Worm (Caenorhabditis elegans) whole organism, young adult: ENCODE data around the gene K06G5.1.

ENCODE experiments used
- B0035.1 ChIP-seq: sonication (generic microtip); optimal IDR thresholded peaks from 2 replicates; lab custom pipeline; 2016; ENCODE audit warnings: missing genetic modification characterization, mild to moderate bottlenecking, missing compliant biosample characterization, missing genotype, missing genetic modification reagents
- B0261.1 ChIP-seq: sonication (generic microtip); optimal IDR thresholded peaks from 2 replicates; lab custom pipeline; 2016; ENCODE audit warnings: mild to moderate bottlenecking, missing genetic modification characterization, moderate library complexity, missing compliant biosample characterization
- C06A6.2 ChIP-seq: fragments of 200-800 bp; sonication (Bioruptor generic); conservative IDR thresholded peaks from 2 replicates; pipeline ENCODE4 v1.3.6; 2022; ENCODE audit warnings: missing genetic modification characterization, missing compliant biosample characterization
- F23B12.7 ChIP-seq: sonication (generic microtip); optimal IDR thresholded peaks from 2 replicates; lab custom pipeline; 2017; ENCODE audit warnings: missing genetic modification characterization, mild to moderate bottlenecking, missing compliant biosample characterization, antibody characterized with exemption, moderate library complexity; ENCODE audit not compliant: insufficient read depth
- F39B2.1 ChIP-seq: fragments of 200-800 bp; sonication (Bioruptor generic); IDR thresholded peaks from 2 replicates; pipeline ENCODE4 v1.3.6; 2022; ENCODE audit warnings: missing genetic modification reagents, missing genetic modification characterization, missing compliant biosample characterization
- F49E8.2 ChIP-seq: sonication (generic microtip); optimal IDR thresholded peaks from 3 replicates; lab custom pipeline; 2017; ENCODE audit warnings: missing genetic modification characterization, mild to moderate bottlenecking, missing compliant biosample characterization, antibody characterized with exemption, moderate library complexity; ENCODE audit not compliant: insufficient read depth
- F57C9.4 ChIP-seq: sonication (generic microtip); optimal IDR thresholded peaks from 2 replicates; lab custom pipeline; 2017; ENCODE audit warnings: mild to moderate bottlenecking, missing genetic modification characterization, missing compliant biosample characterization
- K12H6.12 ChIP-seq: fragments of 200-800 bp; sonication (Bioruptor generic); optimal IDR thresholded peaks from 2 replicates; lab custom pipeline; 2018; ENCODE audit warnings: mild to moderate bottlenecking, missing genetic modification characterization, missing compliant biosample characterization
- T07F8.4 ChIP-seq: sonication (generic microtip); optimal IDR thresholded peaks from 2 replicates; lab custom pipeline; 2016; ENCODE audit warnings: mild to moderate bottlenecking, missing genetic modification characterization, moderate library complexity, missing compliant biosample characterization
- Y56A3A.18 ChIP-seq: fragments of 200-800 bp; sonication (Bioruptor generic); IDR thresholded peaks from 2 replicates; pipeline ENCODE4 v1.3.6; 2022; ENCODE audit warnings: missing genetic modification reagents, missing genetic modification characterization, missing compliant biosample characterization
- Y67H2A.10 ChIP-seq: fragments of 200-800 bp; sonication (Bioruptor generic); conservative IDR thresholded peaks from 2 replicates; pipeline ENCODE4 v1.3.6; 2022; ENCODE audit warnings: missing genetic modification reagents, missing genetic modification characterization, missing compliant biosample characterization
- ZK185.1 ChIP-seq: sonication (generic microtip); optimal IDR thresholded peaks from 2 replicates; lab custom pipeline; 2016; ENCODE audit warnings: mild to moderate bottlenecking, missing genetic modification characterization, missing compliant biosample characterization; ENCODE audit not compliant: poor library complexity, severe bottlenecking
- attf-5 ChIP-seq: fragments of 200-800 bp; sonication (Bioruptor generic); optimal IDR thresholded peaks from 2 replicates; lab custom pipeline; 2018; ENCODE audit warnings: mild to moderate bottlenecking, missing genetic modification characterization, missing compliant biosample characterization
- bed-1 ChIP-seq: fragments of 200-800 bp; sonication (Bioruptor generic); IDR thresholded peaks from 2 replicates; pipeline ENCODE4 v1.3.6; 2022; ENCODE audit warnings: missing genetic modification reagents, missing genetic modification characterization, missing compliant biosample characterization
- ccch-3 ChIP-seq: fragments of 200-800 bp; sonication (Bioruptor generic); optimal IDR thresholded peaks from 2 replicates; lab custom pipeline; 2018; ENCODE audit warnings: mild to moderate bottlenecking, missing genetic modification characterization, missing compliant biosample characterization
- cebp-1 ChIP-seq, 2 experiments: fragments of 200-800 bp in 1 of 2; sonication (Bioruptor generic) in 1 of 2; sonication (generic microtip) in 1 of 2; IDR thresholded peaks in 1 of 2; optimal IDR thresholded peaks in 1 of 2; 2 replicates each; pipeline versions ENCODE4 v1.3.6 to Lab custom; 2017 to 2022; ENCODE audit warnings: missing compliant biosample characterization in 2 of 2, missing genetic modification characterization in 2 of 2, mild to moderate bottlenecking in 1 of 2, missing genetic modification reagents in 1 of 2, moderate library complexity in 1 of 2
- ceh-27 ChIP-seq: fragments of 200-800 bp; sonication (Bioruptor generic); optimal IDR thresholded peaks from 2 replicates; lab custom pipeline; 2018; ENCODE audit warnings: mild to moderate bottlenecking, missing genetic modification characterization, moderate library complexity, missing compliant biosample characterization
- chd-7 ChIP-seq: sonication (generic microtip); optimal IDR thresholded peaks from 2 replicates; lab custom pipeline; 2016; ENCODE audit warnings: mild to moderate bottlenecking, missing genetic modification characterization, moderate library complexity, missing compliant biosample characterization
- die-1 ChIP-seq: sonication (generic microtip); optimal IDR thresholded peaks from 2 replicates; lab custom pipeline; 2016; ENCODE audit warnings: missing genotype, mild to moderate bottlenecking, missing genetic modification characterization, missing compliant biosample characterization
- efl-1 ChIP-seq: fragments of 150-350 bp; optimal IDR thresholded peaks from 2 replicates; lab custom pipeline; 2014; ENCODE audit warnings: missing biosample characterization, missing genetic modification reagents, missing genetic modification characterization
- egl-18 ChIP-seq: fragments of 200-800 bp; sonication (Bioruptor generic); IDR thresholded peaks from 2 replicates; pipeline ENCODE4 v1.3.6; 2022; ENCODE audit warnings: missing genetic modification reagents, missing genetic modification characterization, missing compliant biosample characterization
- egrh-3 ChIP-seq: fragments of 200-800 bp; sonication (Bioruptor generic); IDR thresholded peaks from 2 replicates; pipeline ENCODE4 v1.3.6; 2022; ENCODE audit warnings: missing genetic modification reagents, missing genetic modification characterization, missing compliant biosample characterization
- ets-4 ChIP-seq: fragments of 200-800 bp; sonication (Bioruptor generic); optimal IDR thresholded peaks from 2 replicates; lab custom pipeline; 2018; ENCODE audit warnings: mild to moderate bottlenecking, missing genetic modification characterization, missing compliant biosample characterization
- gei-17 ChIP-seq: fragments of 200-800 bp; sonication (Bioruptor generic); optimal IDR thresholded peaks from 2 replicates; lab custom pipeline; 2018; ENCODE audit warnings: mild to moderate bottlenecking, missing genetic modification characterization, missing compliant biosample characterization
- hmg-1.2 ChIP-seq: fragments of 200-800 bp; sonication (Bioruptor generic); IDR thresholded peaks from 2 replicates; pipeline ENCODE4 v1.3.6; 2022; ENCODE audit warnings: missing genetic modification reagents, missing genetic modification characterization, missing compliant biosample characterization
- let-526 ChIP-seq: fragments of 200-800 bp; sonication (Bioruptor generic); IDR thresholded peaks from 2 replicates; pipeline ENCODE4 v1.3.6; 2022; ENCODE audit warnings: missing genetic modification reagents, missing genetic modification characterization, missing compliant biosample characterization
- lin-26 ChIP-seq: fragments of 200-800 bp; sonication (Bioruptor generic); IDR thresholded peaks from 2 replicates; pipeline ENCODE4 v1.3.6; 2022; ENCODE audit warnings: missing genetic modification reagents, missing genetic modification characterization, missing compliant biosample characterization
- lin-35 ChIP-seq, 3 experiments: fragments of 150-350 bp in 2 of 3; sonication (generic microtip) in 1 of 3; optimal IDR thresholded peaks; 2 replicates each; lab custom pipeline; 2014 to 2018; ENCODE audit warnings: missing biosample characterization in 3 of 3, missing genetic modification characterization in 3 of 3, missing genetic modification reagents in 3 of 3
- lin-54 ChIP-seq: fragments of 200-800 bp; sonication (Bioruptor generic); optimal IDR thresholded peaks from 2 replicates; lab custom pipeline; 2018; ENCODE audit warnings: mild to moderate bottlenecking, missing genetic modification characterization, missing compliant biosample characterization
- lsy-27 ChIP-seq: sonication (generic microtip); optimal IDR thresholded peaks from 2 replicates; lab custom pipeline; 2017; ENCODE audit warnings: missing genetic modification characterization, mild to moderate bottlenecking, missing compliant biosample characterization, antibody characterized with exemption, missing genotype, borderline replicate concordance; ENCODE audit not compliant: insufficient read depth
- madf-10 ChIP-seq: sonication (generic microtip); optimal IDR thresholded peaks from 2 replicates; lab custom pipeline; 2016; ENCODE audit warnings: mild to moderate bottlenecking, missing genetic modification characterization, missing compliant biosample characterization
- madf-8 ChIP-seq: fragments of 200-800 bp; sonication (Bioruptor generic); conservative IDR thresholded peaks from 2 replicates; pipeline ENCODE4 v1.3.6; 2022; ENCODE audit warnings: missing genetic modification reagents, missing genetic modification characterization, missing compliant biosample characterization
- mcd-1 ChIP-seq: fragments of 200-800 bp; sonication (Bioruptor generic); IDR thresholded peaks from 2 replicates; pipeline ENCODE4 v1.3.6; 2022; ENCODE audit warnings: missing genetic modification reagents, missing genetic modification characterization, missing compliant biosample characterization
- nfya-1 ChIP-seq: sonication (generic microtip); optimal IDR thresholded peaks from 2 replicates; lab custom pipeline; 2017; ENCODE audit warnings: antibody characterized with exemption, missing compliant biosample characterization, missing genetic modification characterization, borderline replicate concordance; ENCODE audit not compliant: insufficient read depth
- nfyb-1 ChIP-seq: fragments of 200-800 bp; sonication (Bioruptor generic); IDR thresholded peaks from 2 replicates; pipeline ENCODE4 v1.3.6; 2022; ENCODE audit warnings: missing genetic modification reagents, missing genetic modification characterization, missing compliant biosample characterization
- pha-4 ChIP-seq: fragments of 150-350 bp; sonication (generic microtip); optimal IDR thresholded peaks from 2 replicates; lab custom pipeline; 2014; ENCODE audit warnings: missing biosample characterization, missing genetic modification reagents, missing genetic modification characterization
- repo-1 ChIP-seq: sonication (generic microtip); optimal IDR thresholded peaks from 2 replicates; lab custom pipeline; 2017; ENCODE audit warnings: mild to moderate bottlenecking, missing genetic modification characterization, missing compliant biosample characterization
- snpc-4 ChIP-seq, 5 experiments: fragments of 150-350 bp in 1 of 5; sonication (generic microtip) in 4 of 5; optimal IDR thresholded peaks; 2 replicates each; lab custom pipeline; 2014 to 2018; ENCODE audit warnings: missing genetic modification characterization in 5 of 5, missing biosample characterization in 3 of 5, antibody characterized with exemption in 2 of 5, mild to moderate bottlenecking in 2 of 5, missing compliant biosample characterization in 2 of 5, missing genotype in 2 of 5, moderate library complexity in 2 of 5, missing genetic modification reagents in 1 of 5
- somi-1 ChIP-seq: fragments of 200-800 bp; sonication (Bioruptor generic); optimal IDR thresholded peaks from 2 replicates; lab custom pipeline; 2018; ENCODE audit warnings: mild to moderate bottlenecking, missing genetic modification characterization, missing compliant biosample characterization
- tlf-1 ChIP-seq: fragments of 200-800 bp; sonication (Bioruptor generic); optimal IDR thresholded peaks from 2 replicates; lab custom pipeline; 2018; ENCODE audit warnings: mild to moderate bottlenecking, missing genetic modification characterization, missing compliant biosample characterization
- unc-130 ChIP-seq: sonication (generic microtip); optimal IDR thresholded peaks from 2 replicates; lab custom pipeline; 2016; ENCODE audit warnings: missing genetic modification reagents, missing genetic modification characterization, missing compliant biosample characterization
- unc-62 ChIP-seq: fragments of 150-350 bp; optimal IDR thresholded peaks from 2 replicates; lab custom pipeline; 2014; ENCODE audit warnings: missing biosample characterization, missing genetic modification reagents, missing genetic modification characterization
- zfh-2 ChIP-seq: fragments of 200-800 bp; sonication (Bioruptor generic); conservative IDR thresholded peaks from 2 replicates; pipeline ENCODE4 v1.3.6; 2022; ENCODE audit warnings: missing genetic modification reagents, missing genetic modification characterization, missing compliant biosample characterization
- ztf-18 ChIP-seq: sonication (generic microtip); optimal IDR thresholded peaks from 2 replicates; lab custom pipeline; 2016; ENCODE audit warnings: missing genotype, mild to moderate bottlenecking, missing genetic modification characterization, missing compliant biosample characterization
- ztf-25 ChIP-seq: fragments of 200-800 bp; sonication (Bioruptor generic); IDR thresholded peaks from 2 replicates; pipeline ENCODE4 v1.3.6; 2022; ENCODE audit warnings: missing genetic modification reagents, missing genetic modification characterization, missing compliant biosample characterization

Gene K06G5.1

DNA sequence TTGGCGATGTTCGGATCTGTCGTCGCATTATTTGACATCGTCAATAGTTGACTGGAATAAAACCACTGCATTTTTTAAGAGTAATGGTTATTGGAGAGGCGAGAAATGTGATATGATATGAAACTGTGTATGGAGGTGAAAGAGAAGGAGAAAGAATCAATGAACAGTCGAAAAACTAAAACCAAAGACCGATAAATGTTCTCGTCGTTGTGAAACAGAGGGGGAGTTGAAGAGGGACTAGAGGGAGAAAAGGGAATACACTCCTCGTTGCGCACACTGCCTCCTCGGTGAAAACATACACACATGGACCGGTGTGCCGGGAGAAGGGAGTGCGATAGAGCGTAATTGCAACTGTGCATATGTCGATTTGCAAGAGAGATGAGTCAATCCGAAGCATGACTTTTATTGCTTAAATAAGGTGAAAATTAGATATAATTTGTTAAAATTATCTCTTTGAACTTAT, 45.2 kb upstream of the K06G5.1 start, which contains the start of gene sym-4 (continued):
- TF ChIP-seq Y67H2A.10 (GFP tag; lab: Robert Waterston, UW) (peak; percentile 73; the same call in 1 of the 2 replicates), cebp-1 (GFP tag; IDR thresholded peaks at IDR 0.05; lab: Robert Waterston, UW) (peak; percentile 80), cebp-1 (tag; optimal IDR thresholded peaks at IDR 0.05; lab: Kevin White, UChicago) (peak; percentile 93), ZK185.1 (tag; lab: Kevin White, UChicago) (peak; percentile 67), C06A6.2 (GFP tag; lab: Robert Waterston, UW) (peak; percentile 85), unc-130 (GFP tag; lab: Kevin White, UChicago) (no peak), lin-35 (GFP tag; optimal IDR thresholded peaks at IDR 0.05; lab: Kevin White, UChicago) (peak in 1 of 3 experiments; percentile 77), F39B2.1 (GFP tag; lab: Robert Waterston, UW) (no peak), F57C9.4 (tag; lab: Kevin White, UChicago) (no peak), lin-26 (peak; percentile 82), K12H6.12 (tag; lab: Kevin White, UChicago) (peak; percentile 85), lin-54 (GFP tag; lab: Kevin White, UChicago) (peak; percentile 66), ets-4 (peak; percentile 98), ztf-18 (tag; lab: Kevin White, UChicago) (peak; percentile 87), hmg-1.2 (peak; percentile 91), tlf-1 (GFP tag; lab: Kevin White, UChicago) (peak; percentile 24), madf-8 (no peak), efl-1 (GFP tag; lab: Kevin White, UChicago) (peak; percentile 12), unc-62 (GFP tag; lab: Kevin White, UChicago) (no peak), egl-18 (GFP tag; lab: Robert Waterston, UW) (no peak), pha-4 (tag; lab: Kevin White, UChicago) (peak; percentile 68), attf-5 (GFP tag; lab: Kevin White, UChicago) (peak; percentile 98), snpc-4 (GFP tag; optimal IDR thresholded peaks at IDR 0.05; lab: Kevin White, UChicago) (no peak), snpc-4 (tag; optimal IDR thresholded peaks at IDR 0.05; lab: Kevin White, UChicago) (peak; percentile 4 to 79 (median 66)), B0035.1 (tag; lab: Kevin White, UChicago) (peak; percentile 1), Y56A3A.18 (GFP tag; lab: Robert Waterston, UW) (0 out of 2 replicates have a peak, but pooled peaks have one; percentile 31), chd-7 (tag; lab: Kevin White, UChicago) (peak; percentile 77), somi-1 (GFP tag; lab: Kevin White, UChicago) (peak; percentile 69), madf-10 (peak; percentile 87), B0261.1 (tag; lab: Kevin White, UChicago) (peak; percentile 30), nfya-1 (tag; lab: Kevin White, UChicago) (no peak), F49E8.2 (tag; lab: Kevin White, UChicago) (no peak), egrh-3 (0 out of 2 replicates have a peak, but pooled peaks have one; percentile 27), let-526 (GFP tag; lab: Robert Waterston, UW) (peak; percentile 83; the same call in 1 of the 2 replicates), T07F8.4 (tag; lab: Kevin White, UChicago) (no peak), die-1 (peak; percentile 59), bed-1 (GFP tag; lab: Robert Waterston, UW) (no peak), ccch-3 (GFP tag; lab: Kevin White, UChicago) (no peak), mcd-1 (GFP tag; lab: Robert Waterston, UW) (peak; percentile 97), F23B12.7 (peak; percentile 63), gei-17 (GFP tag; lab: Kevin White, UChicago) (peak; percentile 64), zfh-2 (GFP tag; lab: Robert Waterston, UW) (peak; percentile 89), ceh-27 (GFP tag; lab: Kevin White, UChicago) (peak; percentile 86), lsy-27 (tag; lab: Kevin White, UChicago) (peak; percentile 15), nfyb-1 (peak; percentile 86; the same call in 1 of the 2 replicates), ztf-25 (GFP tag; lab: Robert Waterston, UW) (no peak), repo-1 (peak; percentile 54)
